Worm (Caenorhabditis elegans): ENCODE data around the gene dod-17.

ce11 chrIV:13025853-13026343 is 49.8 kb downstream of the dod-17 start:
- peak; percentile 14 for TF ChIP-seq ceh-27 (GFP tag; optimal IDR thresholded peaks at IDR 0.05)
- TF ChIP-seq unc-62 (GFP tag; optimal IDR thresholded peaks at IDR 0.05), result no peak
- TF ChIP-seq zfh-2 (GFP tag; conservative IDR thresholded peaks at IDR 0.05), result peak; percentile 54; the same call in 1 of the 2 replicates

Measured in whole organism, young adult.